Worm (Caenorhabditis elegans) whole organism, dauer: Measurements from ENCODE around the gene spcs-2.

Experiments
- unc-62 ChIP-seq: sonication (generic microtip); optimal IDR thresholded peaks from 2 replicates; lab custom pipeline; 2017; ENCODE audit warnings: missing biosample characterization, missing genetic modification reagents, missing genetic modification characterization

The spcs-2 gene

ce11 chrIII:12918575-12918974, 43.7 kb downstream of the spcs-2 start, which contains the start of gene Y37D8A.16:
Y37D8A.16 (minus strand) TSS chrIII:12918675.
- no peak for TF ChIP-seq unc-62 (GFP tag; lab: Kevin White, UChicago)

- TF ChIP-seq unc-62 (GFP tag; lab: Kevin White, UChicago) = no peak
These were observed 45.1 kb downstream of the spcs-2 start for ce11 chrIII:12919882-12920281.

DNA sequence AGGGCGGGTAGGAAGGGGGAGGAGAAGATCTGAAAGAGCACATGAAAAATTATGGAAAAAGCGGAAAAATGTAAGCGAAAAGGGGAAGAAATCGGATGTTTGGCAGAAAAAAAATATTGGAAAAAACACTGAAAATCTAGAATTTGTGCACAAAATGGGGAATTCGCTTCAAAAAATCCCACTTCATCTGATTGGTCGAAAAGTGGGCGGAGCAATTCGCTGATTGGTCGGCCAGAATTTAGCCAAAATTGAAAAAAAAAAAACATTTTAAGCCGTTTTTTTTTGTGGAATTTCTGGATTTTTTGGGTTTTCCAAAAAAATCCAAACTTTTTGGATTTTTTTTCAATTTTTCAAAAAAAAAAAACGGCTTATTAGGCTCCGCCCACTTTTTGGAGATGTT, 46.0 kb downstream of the spcs-2 start:
- no peak for TF ChIP-seq unc-62 (GFP tag; lab: Kevin White, UChicago)
